Fruit fly (Drosophila melanogaster) whole organism, embryonic: ENCODE measurements around the gene Ube3a.

Experiments
- Awh ChIP-seq: fragments of 200-800 bp; sonication (Bioruptor generic); IDR thresholded peaks from 2 replicates; pipeline ENCODE4, ENCODE4 v1.3.6; 2022; ENCODE audit warnings: missing biosample characterization, missing genetic modification characterization
- CG11723 ChIP-seq: fragments of 200-800 bp; sonication (Bioruptor generic); optimal IDR thresholded peaks from 2 replicates; lab custom pipeline; 2017; ENCODE audit warnings: missing biosample characterization, mild to moderate bottlenecking, missing genetic modification characterization
- CG12769 ChIP-seq: fragments of 200-800 bp; sonication (Bioruptor generic); optimal IDR thresholded peaks from 2 replicates; lab custom pipeline; 2019; ENCODE audit warnings: missing biosample characterization, mild to moderate bottlenecking, missing genetic modification characterization, moderate library complexity
- CG14050 ChIP-seq: fragments of 200-800 bp; sonication (Bioruptor generic); IDR thresholded peaks from 3 replicates; pipeline ENCODE4 v1.3.6; 2022; ENCODE audit warnings: missing biosample characterization, missing genetic modification characterization
- CG1529 ChIP-seq: fragments of 200-800 bp; sonication (Bioruptor generic); optimal IDR thresholded peaks from 3 replicates; lab custom pipeline; 2018; ENCODE audit warnings: missing biosample characterization, missing genetic modification characterization
- CG1603 ChIP-seq: fragments of 200-800 bp; sonication (Bioruptor generic); optimal IDR thresholded peaks from 2 replicates; lab custom pipeline; 2019; ENCODE audit warnings: missing biosample characterization, mild to moderate bottlenecking, missing genetic modification characterization, moderate library complexity
- CG16779 ChIP-seq: fragments of 200-800 bp; sonication (Bioruptor generic); IDR thresholded peaks from 2 replicates; pipeline ENCODE4 v1.3.6; 2022; ENCODE audit warnings: missing biosample characterization, missing genetic modification characterization
- CG17568 ChIP-seq: fragments of 200-800 bp; sonication (Bioruptor generic); optimal IDR thresholded peaks from 2 replicates; lab custom pipeline; 2018; ENCODE audit warnings: missing biosample characterization, mild to moderate bottlenecking, missing genetic modification characterization, moderate library complexity
- CG1832 ChIP-seq: fragments of 200-800 bp; sonication (Bioruptor generic); optimal IDR thresholded peaks from 2 replicates; lab custom pipeline; 2017; ENCODE audit warnings: missing biosample characterization, mild to moderate bottlenecking, missing genetic modification characterization, inconsistent platforms
- CG2678 ChIP-seq: fragments of 200-800 bp; sonication (Bioruptor generic); optimal IDR thresholded peaks from 3 replicates; lab custom pipeline; 2019; ENCODE audit warnings: missing biosample characterization, mild to moderate bottlenecking, missing genetic modification characterization, moderate library complexity
- CG30020 ChIP-seq: fragments of 200-800 bp; optimal IDR thresholded peaks from 2 replicates; lab custom pipeline; 2019; ENCODE audit warnings: missing biosample characterization, mild to moderate bottlenecking, missing genetic modification characterization, moderate library complexity
- CG32532 ChIP-seq: fragments of 200-800 bp; sonication (Bioruptor generic); IDR thresholded peaks from 2 replicates; pipeline ENCODE4 v1.3.6; 2022; ENCODE audit warnings: missing biosample characterization, missing genetic modification characterization
- CG32767 ChIP-seq: fragments of 200-800 bp; sonication (Bioruptor generic); IDR thresholded peaks from 2 replicates; pipeline ENCODE4 v1.3.6; 2022; ENCODE audit warnings: missing biosample characterization, missing genetic modification characterization
- CG34376 ChIP-seq: fragments of 200-800 bp; sonication (Bioruptor generic); optimal IDR thresholded peaks from 2 replicates; lab custom pipeline; 2018; ENCODE audit warnings: missing biosample characterization, mild to moderate bottlenecking, missing genetic modification characterization
- CG6254 ChIP-seq: fragments of 200-800 bp; sonication (Bioruptor generic); optimal IDR thresholded peaks from 3 replicates; lab custom pipeline; 2017; ENCODE audit warnings: mild to moderate bottlenecking, missing biosample characterization, missing genetic modification reagents, missing genetic modification characterization
- CG8290 ChIP-seq, 3 experiments: fragments of 200-800 bp; sonication (Bioruptor generic); optimal IDR thresholded peaks; 2 replicates each; lab custom pipeline; 2016 to 2019; ENCODE audit warnings: missing biosample characterization in 3 of 3, missing genetic modification characterization in 3 of 3, mild to moderate bottlenecking in 2 of 3, moderate library complexity in 1 of 3
- Deaf1 ChIP-seq: fragments of 200-800 bp; optimal IDR thresholded peaks from 3 replicates; lab custom pipeline; 2019; ENCODE audit warnings: missing biosample characterization, mild to moderate bottlenecking, missing genetic modification characterization, moderate library complexity
- Ets65A ChIP-seq: fragments of 200-800 bp; sonication (Bioruptor generic); peaks from one replicate; lab custom pipeline; 2016; ENCODE audit warnings: missing biosample characterization, missing genetic modification characterization
- Hr78 ChIP-seq, 2 experiments: fragments of 200-800 bp in 1 of 2; fragments of >200 bp in 1 of 2; sonication (Bioruptor generic) in 1 of 2; optimal IDR thresholded peaks; 2 replicates each; lab custom pipeline; 2017 to 2019; ENCODE audit warnings: missing biosample characterization in 2 of 2, missing genetic modification characterization in 2 of 2, mild to moderate bottlenecking in 1 of 2, moderate library complexity in 1 of 2
- Med ChIP-seq: fragments of 200-800 bp; sonication (Bioruptor generic); peaks from one replicate; lab custom pipeline; 2016; ENCODE audit warnings: missing biosample characterization, missing genetic modification characterization, mild to moderate bottlenecking, inconsistent platforms, moderate library complexity
- Neu2 ChIP-seq: fragments of 200-800 bp; sonication (Bioruptor generic); optimal IDR thresholded peaks from 3 replicates; lab custom pipeline; 2016; ENCODE audit warnings: missing biosample characterization, missing genetic modification characterization, borderline replicate concordance
- Scr ChIP-seq: fragments of 200-800 bp; sonication (Bioruptor generic); IDR thresholded peaks from 2 replicates; pipeline ENCODE4 v1.3.6; 2022; ENCODE audit warnings: missing biosample characterization, missing genetic modification characterization; ENCODE audit not compliant: partially characterized antibody
- Trl ChIP-seq, 3 experiments: fragments of >200 bp in 2 of 3; fragments of 200-800 bp in 1 of 3; sonication (Bioruptor generic) in 1 of 3; optimal IDR thresholded peaks; 2 replicates in 1 of 3; 3 replicates in 2 of 3; lab custom pipeline; 2016 to 2017; ENCODE audit warnings: missing biosample characterization in 1 of 3, missing genetic modification characterization in 1 of 3
- ac ChIP-seq: fragments of 200-800 bp; sonication (Bioruptor generic); optimal IDR thresholded peaks from 3 replicates; lab custom pipeline; 2017; ENCODE audit warnings: missing biosample characterization, mild to moderate bottlenecking, missing genetic modification characterization
- caup ChIP-seq: fragments of 200-800 bp; sonication (Bioruptor generic); optimal IDR thresholded peaks from 3 replicates; lab custom pipeline; 2017; ENCODE audit warnings: missing biosample characterization, mild to moderate bottlenecking, missing genetic modification characterization, moderate library complexity; ENCODE audit not compliant: severe bottlenecking
- chinmo ChIP-seq: fragments of 200-800 bp; sonication (Bioruptor generic); IDR thresholded peaks from 4 replicates; pipeline ENCODE4 v1.3.6; 2022; ENCODE audit warnings: missing biosample characterization, missing genetic modification characterization; ENCODE audit not compliant: partially characterized antibody
- ci ChIP-seq: fragments of 200-800 bp; sonication (Bioruptor generic); IDR thresholded peaks from 3 replicates; pipeline ENCODE4 v1.3.6; 2022; ENCODE audit warnings: missing biosample characterization, missing genetic modification characterization
- crp ChIP-seq, 2 experiments: fragments of 200-800 bp; sonication (Bioruptor generic); optimal IDR thresholded peaks; 2 replicates in 1 of 2; 3 replicates in 1 of 2; lab custom pipeline; 2017; ENCODE audit warnings: missing biosample characterization in 2 of 2, missing genetic modification characterization in 2 of 2, mild to moderate bottlenecking in 1 of 2, moderate library complexity in 1 of 2
- dmrt11E ChIP-seq: fragments of 200-800 bp; sonication (Bioruptor generic); optimal IDR thresholded peaks from 3 replicates; lab custom pipeline; 2018; ENCODE audit warnings: missing biosample characterization, mild to moderate bottlenecking, missing genetic modification characterization, moderate library complexity
- fd102C ChIP-seq: fragments of 200-800 bp; sonication (Bioruptor generic); optimal IDR thresholded peaks from 2 replicates; lab custom pipeline; 2018; ENCODE audit warnings: missing biosample characterization, mild to moderate bottlenecking, missing genetic modification characterization, moderate library complexity
- grn ChIP-seq: fragments of 200-800 bp; sonication (Bioruptor generic); optimal IDR thresholded peaks from 3 replicates; lab custom pipeline; 2017; ENCODE audit warnings: missing biosample characterization, missing genetic modification characterization
- gsb-n ChIP-seq: fragments of 200-800 bp; sonication (Bioruptor generic); optimal IDR thresholded peaks from 3 replicates; lab custom pipeline; 2018; ENCODE audit warnings: missing biosample characterization, mild to moderate bottlenecking, missing genetic modification characterization
- hkb ChIP-seq, 2 experiments: fragments of 200-800 bp in 1 of 2; fragments of >200 bp in 1 of 2; sonication (Bioruptor generic) in 1 of 2; IDR thresholded peaks in 1 of 2; optimal IDR thresholded peaks in 1 of 2; 2 replicates each; pipeline versions ENCODE4 v1.3.6 to Lab custom; 2017 to 2022; ENCODE audit warnings: missing biosample characterization in 1 of 2, missing genetic modification characterization in 1 of 2
- maf-S ChIP-seq: fragments of 200-800 bp; sonication (Bioruptor generic); optimal IDR thresholded peaks from 2 replicates; lab custom pipeline; 2016; ENCODE audit warnings: missing biosample characterization, missing genetic modification characterization
- mirr ChIP-seq: fragments of 200-800 bp; sonication (Bioruptor generic); optimal IDR thresholded peaks from 3 replicates; lab custom pipeline; 2018; ENCODE audit warnings: missing biosample characterization, mild to moderate bottlenecking, missing genetic modification characterization
- peb ChIP-seq: fragments of 200-800 bp; sonication (Bioruptor generic); IDR thresholded peaks from 2 replicates; pipeline ENCODE4 v1.3.6; 2022; ENCODE audit warnings: missing biosample characterization, missing genetic modification characterization
- pho ChIP-seq: fragments of 200-800 bp; sonication (Bioruptor generic); optimal IDR thresholded peaks from 2 replicates; lab custom pipeline; 2016; ENCODE audit warnings: missing biosample characterization, missing genetic modification characterization
- rib ChIP-seq: fragments of 200-800 bp; sonication (Bioruptor generic); IDR thresholded peaks from 2 replicates; pipeline ENCODE4 v1.3.6; 2022; ENCODE audit warnings: missing biosample characterization, missing genetic modification characterization
- slbo ChIP-seq: fragments of 200-800 bp; sonication (Bioruptor generic); IDR thresholded peaks from 2 replicates; pipeline ENCODE4 v1.3.6; 2022; ENCODE audit warnings: missing biosample characterization, missing genetic modification characterization
- so ChIP-seq: fragments of 200-800 bp; sonication (Bioruptor generic); IDR thresholded peaks from 3 replicates; pipeline ENCODE4 v1.3.6; 2022; ENCODE audit warnings: missing biosample characterization, missing genetic modification characterization
- stc ChIP-seq: fragments of 200-800 bp; sonication (Bioruptor generic); IDR thresholded peaks from 2 replicates; pipeline ENCODE4 v1.3.6; 2022; ENCODE audit warnings: missing biosample characterization, missing genetic modification characterization
- sug ChIP-seq: fragments of 200-800 bp; optimal IDR thresholded peaks from 2 replicates; lab custom pipeline; 2019; ENCODE audit warnings: missing biosample characterization, mild to moderate bottlenecking, missing genetic modification characterization, moderate library complexity
- vvl ChIP-seq: fragments of 200-800 bp; sonication (Bioruptor generic); IDR thresholded peaks from 2 replicates; pipeline ENCODE4 v1.3.6; 2022; ENCODE audit warnings: missing biosample characterization, missing genetic modification characterization
- yki ChIP-seq: fragments of >200 bp; optimal IDR thresholded peaks from 3 replicates; lab custom pipeline; 2018
- zen ChIP-seq: fragments of 200-800 bp; sonication (Bioruptor generic); optimal IDR thresholded peaks from 3 replicates; lab custom pipeline; 2018; ENCODE audit warnings: missing biosample characterization, mild to moderate bottlenecking, missing genetic modification characterization, moderate library complexity

Ube3a gene

DNA sequence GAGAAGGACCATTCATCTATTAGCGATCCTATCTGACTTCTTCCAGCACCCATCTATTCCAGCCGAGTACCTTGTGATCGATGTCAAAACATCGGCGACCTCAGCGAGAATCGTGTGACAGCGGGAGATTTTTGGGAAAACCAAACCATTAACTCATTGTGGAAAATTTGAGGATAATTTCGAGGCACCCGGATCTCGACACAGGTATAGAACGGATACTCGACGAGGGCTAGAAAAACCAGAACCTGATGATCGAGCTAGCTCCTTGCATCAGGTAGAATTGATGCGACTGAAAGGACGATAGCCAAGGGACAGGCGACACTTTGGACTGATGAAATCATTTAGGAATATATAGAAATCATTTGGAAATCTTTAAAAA is 32.9 kb upstream of the Ube3a start (continued):
- TF ChIP-seq caup (GFP tag; lab: Kevin White, UChicago) (no peak), dmrt11E (tag; lab: Kevin White, UChicago) (no peak), Neu2 (GFP tag; lab: Kevin White, UChicago) (no peak), ac (GFP tag; lab: Kevin White, UChicago) (no peak), Scr (GFP tag; lab: Robert Waterston, UW) (no peak), CG1529 (GFP tag; lab: Kevin White, UChicago) (no peak), zen (tag; lab: Kevin White, UChicago) (peak; percentile 93), CG14050 (no peak), Deaf1 (tag; lab: Kevin White, UChicago) (no peak)

DNA sequence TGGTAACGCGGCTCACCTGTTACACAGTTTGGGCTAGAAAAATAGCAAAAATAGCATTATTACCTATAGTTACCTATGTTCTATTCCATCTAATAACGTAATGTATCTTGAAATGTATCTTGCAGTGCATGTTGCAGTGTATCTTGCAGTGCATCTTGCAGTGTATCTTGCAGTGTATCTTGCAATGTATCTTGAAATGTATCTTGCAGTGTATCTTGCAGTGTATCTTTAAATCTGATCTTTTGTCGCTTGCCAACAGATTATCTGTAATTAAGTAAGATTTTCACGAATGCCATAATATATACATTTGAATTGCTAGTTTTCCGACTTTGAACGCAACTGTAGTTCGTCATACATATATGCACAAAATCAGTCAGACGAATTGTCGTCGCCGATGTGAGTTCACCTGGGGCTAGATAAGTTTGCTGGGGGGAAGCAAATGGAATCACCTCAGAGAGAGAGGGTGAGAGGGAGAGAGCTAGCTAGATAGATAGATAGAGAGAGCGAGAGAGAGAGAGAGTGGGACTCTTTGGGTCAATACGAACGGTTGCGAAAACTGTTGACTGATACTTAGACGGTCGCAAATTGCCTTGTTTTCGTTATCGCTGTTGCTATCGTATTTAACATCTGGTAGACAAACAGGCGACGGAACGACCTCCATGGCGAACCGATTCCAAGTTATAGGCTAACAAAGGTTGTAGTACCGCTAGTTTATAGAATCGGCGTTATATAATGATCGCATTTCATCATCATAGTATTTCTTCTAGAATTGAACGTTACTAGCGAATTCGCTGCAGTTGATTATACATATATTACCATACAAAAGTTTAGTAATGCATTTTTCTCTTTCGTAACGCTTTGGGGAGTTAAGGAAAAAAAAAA is 32.3 kb upstream of the Ube3a start:
- TF ChIP-seq Hr78 (GFP tag; optimal IDR thresholded peaks at IDR 0.05; lab: Kevin White, UChicago), result peak in 1 of 2 experiments; percentile 37
- TF ChIP-seq chinmo (GFP tag; lab: Robert Waterston, UW), result 0 out of 4 replicates have a peak, but pooled peaks have one; percentile 33
- TF ChIP-seq CG8290 (GFP tag; optimal IDR thresholded peaks at IDR 0.05; lab: Kevin White, UChicago), result no peak
- TF ChIP-seq CG8290 (tag; optimal IDR thresholded peaks at IDR 0.05; lab: Kevin White, UChicago), result peak in 1 of 2 experiments; percentile 29
- TF ChIP-seq peb, result no peak
- no peak for TF ChIP-seq gsb-n
- TF ChIP-seq CG1832 (GFP tag; lab: Kevin White, UChicago), result peak; percentile 56
- no peak for TF ChIP-seq CG6254 (GFP tag; lab: Kevin White, UChicago)
- TF ChIP-seq fd102C, result peak; percentile 24
- peak; percentile 85 for TF ChIP-seq mirr
- peak; percentile 26 for TF ChIP-seq CG12769 (tag; lab: Kevin White, UChicago)
- TF ChIP-seq vvl (GFP tag; lab: Robert Waterston, UW), result peak; percentile 9; the same call in 1 of the 2 replicates
- TF ChIP-seq CG17568 (GFP tag; lab: Kevin White, UChicago), result no peak
- TF ChIP-seq Awh (GFP tag; lab: Robert Waterston, UW), result 0 out of 2 replicates have a peak, but pooled peaks have one; percentile 35
- no peak for TF ChIP-seq crp (GFP tag; optimal IDR thresholded peaks at IDR 0.05; lab: Kevin White, UChicago)
- TF ChIP-seq Trl (optimal IDR thresholded peaks at IDR 0.05; lab: Kevin White, UChicago), result peak; percentile 68 to 78
- TF ChIP-seq Trl (GFP tag; optimal IDR thresholded peaks at IDR 0.05; lab: Kevin White, UChicago), result no peak
- peak; percentile 92 for TF ChIP-seq Med (GFP tag; lab: Kevin White, UChicago)
- TF ChIP-seq hkb (optimal IDR thresholded peaks at IDR 0.05; lab: Kevin White, UChicago), result no peak
- peak; percentile 45; the same call in 1 of the 2 replicates for TF ChIP-seq hkb (GFP tag; IDR thresholded peaks at IDR 0.05; lab: Robert Waterston, UW)
- TF ChIP-seq CG11723 (GFP tag; lab: Kevin White, UChicago), result no peak
- 0 out of 2 replicates have a peak, but pooled peaks have one; percentile 10 for TF ChIP-seq CG16779 (GFP tag; lab: Robert Waterston, UW)
- peak; percentile 7 for TF ChIP-seq pho (GFP tag; lab: Kevin White, UChicago)
- TF ChIP-seq CG1603 (tag; lab: Kevin White, UChicago), result peak; percentile 1
- TF ChIP-seq CG2678, result peak; percentile 21
- TF ChIP-seq ci (GFP tag; lab: Robert Waterston, UW), result peak; percentile 55; the same call in 2 of the 3 replicates
- peak; percentile 37 for TF ChIP-seq CG34376 (GFP tag; lab: Kevin White, UChicago)
- peak; percentile 22 for TF ChIP-seq yki (lab: Kevin White, UChicago)
- peak; percentile 24; the same call in 1 of the 2 replicates for TF ChIP-seq slbo (GFP tag; lab: Robert Waterston, UW)
- peak; percentile 75 for TF ChIP-seq rib (GFP tag; lab: Robert Waterston, UW)
- 0 out of 2 replicates have a peak, but pooled peaks have one; percentile 22 for TF ChIP-seq stc (GFP tag; lab: Robert Waterston, UW)
- TF ChIP-seq CG32532, result peak; percentile 38; the same call in 1 of the 2 replicates
- TF ChIP-seq grn (GFP tag; lab: Kevin White, UChicago), result peak; percentile 64
- TF ChIP-seq maf-S (GFP tag; lab: Kevin White, UChicago), result no peak
- no peak for TF ChIP-seq CG32767 (GFP tag; lab: Robert Waterston, UW)
- 0 out of 3 replicates have a peak, but pooled peaks have one; percentile 31 for TF ChIP-seq so (GFP tag; lab: Robert Waterston, UW)
- peak; percentile 93 for TF ChIP-seq sug (tag; lab: Kevin White, UChicago)
- TF ChIP-seq CG30020 (tag; lab: Kevin White, UChicago), result no peak
- TF ChIP-seq Ets65A (GFP tag; lab: Kevin White, UChicago), result peak; percentile 7
